Fruit fly (Drosophila melanogaster) whole organism, embryonic: ENCODE data around the gene CG7627.

ENCODE experiments used
- CG11085 ChIP-seq: fragments of 200-800 bp; sonication (Bioruptor generic); IDR thresholded peaks from 2 replicates; pipeline ENCODE4 v1.3.6; 2022; ENCODE audit warnings: missing biosample characterization, missing genetic modification characterization
- CG13424 ChIP-seq: fragments of 200-800 bp; sonication (Bioruptor generic); optimal IDR thresholded peaks from 2 replicates; lab custom pipeline; 2019; ENCODE audit warnings: missing biosample characterization, mild to moderate bottlenecking, missing genetic modification characterization, moderate library complexity
- CG17328 ChIP-seq: fragments of 200-800 bp; sonication (Bioruptor generic); IDR thresholded peaks from 2 replicates; pipeline ENCODE4 v1.3.6; 2022; ENCODE audit warnings: missing biosample characterization, missing genetic modification characterization
- CG5953 ChIP-seq: fragments of 200-800 bp; sonication (Bioruptor generic); IDR thresholded peaks from 2 replicates; pipeline ENCODE4 v1.3.6; 2022; ENCODE audit warnings: missing biosample characterization, missing genetic modification characterization
- CG8281 ChIP-seq: fragments of 200-800 bp; sonication (Bioruptor generic); optimal IDR thresholded peaks from 2 replicates; lab custom pipeline; 2018; ENCODE audit warnings: missing biosample characterization, mild to moderate bottlenecking, missing genetic modification characterization, moderate library complexity
- Dek ChIP-seq: fragments of 200-800 bp; sonication (Bioruptor generic); optimal IDR thresholded peaks from 3 replicates; lab custom pipeline; 2019; ENCODE audit warnings: missing biosample characterization, mild to moderate bottlenecking, missing genetic modification characterization, moderate library complexity

DNA sequence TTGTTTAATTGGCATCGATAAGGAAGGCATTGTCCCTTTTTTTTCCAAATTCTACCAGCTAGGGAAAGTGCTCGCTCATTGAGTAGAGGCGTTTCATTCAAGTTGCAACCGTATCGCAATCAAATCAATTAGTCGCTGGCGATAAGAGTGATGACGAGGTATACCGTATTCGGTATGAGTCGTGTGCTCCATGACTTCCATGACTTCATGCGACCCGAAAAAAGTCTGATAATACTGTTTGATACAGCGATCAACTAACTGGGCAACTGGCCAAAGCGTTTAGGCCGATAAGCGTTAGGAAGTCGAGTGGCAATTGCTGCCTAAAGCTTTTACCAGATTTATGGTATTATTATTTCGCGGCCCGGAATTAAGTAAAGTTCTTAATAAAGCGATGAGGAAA is 17.7 kb downstream of the CG7627 start:
- TF ChIP-seq CG11085 (GFP tag; lab: Robert Waterston, UW) = no peak
- TF ChIP-seq CG13424 (tag; lab: Kevin White, UChicago) = no peak
- no peak for TF ChIP-seq CG5953 (GFP tag; lab: Robert Waterston, UW)
- no peak for TF ChIP-seq Dek
- no peak for TF ChIP-seq CG17328 (GFP tag; lab: Robert Waterston, UW)
- no peak for TF ChIP-seq CG8281 (tag; lab: Kevin White, UChicago)
